Worm (Caenorhabditis elegans): ENCODE measurements around the gene srh-145.

ce11 chrV:16455065-16455464, 44.6 kb downstream of the srh-145 start, which contains the start of gene str-14:
- TF ChIP-seq ztf-11 (tag; optimal IDR thresholded peaks at IDR 0.05) (no peak), unc-62 (GFP tag; optimal IDR thresholded peaks at IDR 0.05) (no peak)

All from whole organism, mixed stage, embryonic.